Worm (Caenorhabditis elegans) whole organism, late embryonic: ENCODE data around the gene vhl-1.

Experiments used
- K09A11.1 ChIP-seq: sonication (generic microtip); optimal IDR thresholded peaks from 2 replicates; lab custom pipeline; 2017; ENCODE audit warnings: antibody characterized with exemption, mild to moderate bottlenecking, missing genetic modification characterization, missing compliant biosample characterization; ENCODE audit not compliant: insufficient read depth
- T23F11.4 ChIP-seq: fragments of 200-800 bp; sonication (Bioruptor generic); optimal IDR thresholded peaks from 2 replicates; lab custom pipeline; 2018; ENCODE audit warnings: mild to moderate bottlenecking, missing genetic modification characterization, missing compliant biosample characterization
- Y22D7AL.16 ChIP-seq: sonication (generic microtip); optimal IDR thresholded peaks from 2 replicates; lab custom pipeline; 2016; ENCODE audit warnings: missing genetic modification characterization, missing compliant biosample characterization
- ama-1 ChIP-seq: fragments of 150-350 bp; optimal IDR thresholded peaks from 2 replicates; lab custom pipeline; 2014
- ceh-18 ChIP-seq: sonication (generic microtip); optimal IDR thresholded peaks from 2 replicates; lab custom pipeline; 2016; ENCODE audit warnings: missing genetic modification characterization, missing compliant biosample characterization
- ceh-31 ChIP-seq: sonication (generic microtip); optimal IDR thresholded peaks from 2 replicates; lab custom pipeline; 2016; ENCODE audit warnings: missing genetic modification characterization, missing compliant biosample characterization
- ceh-45 ChIP-seq: fragments of 200-800 bp; sonication (Bioruptor generic); IDR thresholded peaks from 2 replicates; pipeline ENCODE4 v1.3.6; 2022; ENCODE audit warnings: missing genetic modification reagents, missing genetic modification characterization, missing compliant biosample characterization
- dmd-4 ChIP-seq: sonication (generic microtip); optimal IDR thresholded peaks from 2 replicates; lab custom pipeline; 2016; ENCODE audit warnings: borderline replicate concordance, missing genetic modification characterization, missing compliant biosample characterization
- dve-1 ChIP-seq: sonication (generic microtip); optimal IDR thresholded peaks from 2 replicates; lab custom pipeline; 2017; ENCODE audit warnings: antibody characterized with exemption, mild to moderate bottlenecking, missing genetic modification characterization, missing compliant biosample characterization
- elt-4 ChIP-seq: sonication (generic microtip); optimal IDR thresholded peaks from 2 replicates; lab custom pipeline; 2016; ENCODE audit warnings: missing genetic modification characterization, missing compliant biosample characterization
- eyg-1 ChIP-seq: sonication (generic microtip); optimal IDR thresholded peaks from 2 replicates; lab custom pipeline; 2016; ENCODE audit warnings: missing genotype, missing genetic modification characterization, missing compliant biosample characterization
- fax-1 ChIP-seq: sonication (generic microtip); optimal IDR thresholded peaks from 2 replicates; lab custom pipeline; 2016; ENCODE audit warnings: missing genotype, missing genetic modification characterization, missing compliant biosample characterization
- fkh-10 ChIP-seq: fragments of 150-350 bp; optimal IDR thresholded peaks from 2 replicates; lab custom pipeline; 2014; ENCODE audit warnings: missing biosample characterization, missing genetic modification reagents, missing genetic modification characterization
- hlh-13 ChIP-seq: fragments of 200-800 bp; sonication (Bioruptor generic); optimal IDR thresholded peaks from 2 replicates; lab custom pipeline; 2018; ENCODE audit warnings: mild to moderate bottlenecking, missing genetic modification characterization, missing compliant biosample characterization
- hlh-15 ChIP-seq: sonication (generic microtip); optimal IDR thresholded peaks from 2 replicates; lab custom pipeline; 2016; ENCODE audit warnings: missing genetic modification characterization, missing compliant biosample characterization
- hlh-30 ChIP-seq: sonication (generic microtip); optimal IDR thresholded peaks from 2 replicates; lab custom pipeline; 2017; ENCODE audit warnings: antibody characterized with exemption, missing genetic modification characterization, missing compliant biosample characterization; ENCODE audit not compliant: insufficient read depth
- hlh-6 ChIP-seq: sonication (generic microtip); optimal IDR thresholded peaks from 2 replicates; lab custom pipeline; 2016; ENCODE audit warnings: missing genotype, missing genetic modification characterization, missing compliant biosample characterization
- hlh-8 ChIP-seq: sonication (generic microtip); optimal IDR thresholded peaks from 2 replicates; lab custom pipeline; 2016; ENCODE audit warnings: missing genotype, missing genetic modification characterization, missing compliant biosample characterization
- lim-6 ChIP-seq: sonication (generic microtip); optimal IDR thresholded peaks from 2 replicates; lab custom pipeline; 2016; ENCODE audit warnings: missing genetic modification characterization, missing compliant biosample characterization
- lin-11 ChIP-seq: fragments of 200-800 bp; sonication (Bioruptor generic); optimal IDR thresholded peaks from 2 replicates; lab custom pipeline; 2018; ENCODE audit warnings: mild to moderate bottlenecking, missing genetic modification characterization, missing compliant biosample characterization
- madf-2 ChIP-seq: sonication (generic microtip); optimal IDR thresholded peaks from 2 replicates; lab custom pipeline; 2017; ENCODE audit warnings: missing genetic modification characterization, missing compliant biosample characterization
- mec-3 ChIP-seq: sonication (generic microtip); optimal IDR thresholded peaks from 2 replicates; lab custom pipeline; 2016; ENCODE audit warnings: borderline replicate concordance, missing genetic modification characterization, missing compliant biosample characterization
- nfya-1 ChIP-seq: sonication (generic microtip); optimal IDR thresholded peaks from 2 replicates; lab custom pipeline; 2017; ENCODE audit warnings: missing genetic modification characterization, mild to moderate bottlenecking, missing compliant biosample characterization, antibody characterized with exemption, moderate library complexity
- nhr-11 ChIP-seq: fragments of 150-350 bp; optimal IDR thresholded peaks from 2 replicates; lab custom pipeline; 2014; ENCODE audit warnings: missing biosample characterization, missing genetic modification characterization
- nhr-232 ChIP-seq: sonication (generic microtip); optimal IDR thresholded peaks from 2 replicates; lab custom pipeline; 2016; ENCODE audit warnings: missing genetic modification characterization, missing compliant biosample characterization
- pag-3 ChIP-seq: sonication (generic microtip); optimal IDR thresholded peaks from 2 replicates; lab custom pipeline; 2016; ENCODE audit warnings: missing compliant biosample characterization, missing genetic modification characterization, borderline replicate concordance
- pat-9 ChIP-seq: fragments of 200-800 bp; sonication (Bioruptor generic); optimal IDR thresholded peaks from 2 replicates; lab custom pipeline; 2018; ENCODE audit warnings: mild to moderate bottlenecking, missing genetic modification characterization, moderate library complexity, missing compliant biosample characterization
- pax-1 ChIP-seq: fragments of 150-350 bp; optimal IDR thresholded peaks from 2 replicates; lab custom pipeline; 2014; ENCODE audit warnings: missing biosample characterization, missing genetic modification characterization
- pha-2 ChIP-seq: sonication (generic microtip); optimal IDR thresholded peaks from 2 replicates; lab custom pipeline; 2017; ENCODE audit warnings: mild to moderate bottlenecking, missing genetic modification characterization, missing compliant biosample characterization
- pqm-1 ChIP-seq: sonication (generic microtip); optimal IDR thresholded peaks from 2 replicates; lab custom pipeline; 2016; ENCODE audit warnings: missing genetic modification characterization, missing compliant biosample characterization
- sdc-2 ChIP-seq: sonication (generic microtip); optimal IDR thresholded peaks from 2 replicates; lab custom pipeline; 2016; ENCODE audit warnings: missing genotype, missing genetic modification characterization, missing compliant biosample characterization
- sox-2 ChIP-seq: fragments of 200-800 bp; sonication (Bioruptor generic); IDR thresholded peaks from 2 replicates; pipeline ENCODE4 v1.3.6; 2022; ENCODE audit warnings: missing genetic modification reagents, missing genetic modification characterization, missing compliant biosample characterization
- tbx-2 ChIP-seq: sonication (generic microtip); optimal IDR thresholded peaks from 2 replicates; lab custom pipeline; 2016; ENCODE audit warnings: missing genetic modification characterization, missing compliant biosample characterization
- unc-42 ChIP-seq: sonication (generic microtip); optimal IDR thresholded peaks from 2 replicates; lab custom pipeline; 2016; ENCODE audit warnings: missing genotype, missing genetic modification characterization, missing compliant biosample characterization
- unc-55 ChIP-seq: sonication (generic microtip); optimal IDR thresholded peaks from 2 replicates; lab custom pipeline; 2017; ENCODE audit warnings: missing biosample characterization, missing genetic modification reagents, missing genetic modification characterization
- unc-86 ChIP-seq: sonication (generic microtip); optimal IDR thresholded peaks from 2 replicates; lab custom pipeline; 2016; ENCODE audit warnings: missing genetic modification characterization, missing compliant biosample characterization
- zip-5 ChIP-seq: sonication (generic microtip); optimal IDR thresholded peaks from 2 replicates; lab custom pipeline; 2016; ENCODE audit warnings: missing genetic modification characterization, missing compliant biosample characterization
- ztf-16 ChIP-seq: sonication (generic microtip); optimal IDR thresholded peaks from 2 replicates; lab custom pipeline; 2017; ENCODE audit warnings: missing genetic modification characterization, missing compliant biosample characterization

Gene vhl-1

ce11 chrX:11266711-11267110, 40.4 kb upstream of the vhl-1 start, which contains the start of gene C03A3.9:
Gene C03A3.9 (plus strand): TSS chrX:11267011.
- TF ChIP-seq nhr-232 (no peak), ztf-16 (tag; lab: Kevin White, UChicago) (no peak), Y22D7AL.16 (no peak), hlh-30 (tag; lab: Kevin White, UChicago) (no peak), ceh-45 (no peak), sox-2 (GFP tag; lab: Robert Waterston, UW) (no peak), tbx-2 (no peak), madf-2 (tag; lab: Kevin White, UChicago) (no peak)

ce11 chrX:11268970-11269369, 38.2 kb upstream of the vhl-1 start, which contains the start of gene C03A3.3:
Gene C03A3.3 (minus strand): TSS chrX:11269070.
- TF ChIP-seq K09A11.1 (tag; lab: Kevin White, UChicago), result no peak
- TF ChIP-seq tbx-2, result no peak
- TF ChIP-seq lim-6, result no peak

ce11 chrX:11270882-11271281, 36.3 kb upstream of the vhl-1 start, which contains the start of gene ifa-1:
Gene ifa-1 (plus strand): TSS chrX:11271182.
- TF ChIP-seq pha-2 (tag; lab: Kevin White, UChicago) (no peak), dmd-4 (tag; lab: Kevin White, UChicago) (no peak), pqm-1 (tag; lab: Kevin White, UChicago) (no peak), lim-6 (no peak), lin-11 (tag; lab: Kevin White, UChicago) (no peak), pat-9 (no peak), hlh-8 (tag; lab: Kevin White, UChicago) (no peak), unc-86 (no peak), ceh-31 (tag; lab: Kevin White, UChicago) (no peak), T23F11.4 (GFP tag; lab: Kevin White, UChicago) (no peak), unc-42 (tag; lab: Kevin White, UChicago) (no peak), eyg-1 (tag; lab: Kevin White, UChicago) (no peak), mec-3 (tag; lab: Kevin White, UChicago) (no peak), pag-3 (no peak), dve-1 (tag; lab: Kevin White, UChicago) (no peak), nfya-1 (tag; lab: Kevin White, UChicago) (no peak)

- TF ChIP-seq hlh-13 (GFP tag; lab: Kevin White, UChicago), result no peak
- TF ChIP-seq hlh-15, result no peak
- no peak for TF ChIP-seq zip-5 (tag; lab: Kevin White, UChicago)
- no peak for TF ChIP-seq nhr-11 (tag; lab: Kevin White, UChicago)
- TF ChIP-seq unc-55, result no peak
- no peak for TF ChIP-seq fkh-10
- no peak for TF ChIP-seq ceh-18 (tag; lab: Kevin White, UChicago)
- TF ChIP-seq pag-3, result no peak
- TF ChIP-seq fax-1 (tag; lab: Kevin White, UChicago), result no peak
- no peak for TF ChIP-seq pax-1
- TF ChIP-seq sdc-2 (tag; lab: Kevin White, UChicago), result no peak
- no peak for TF ChIP-seq elt-4 (tag; lab: Kevin White, UChicago)
- TF ChIP-seq lim-6, result no peak
- TF ChIP-seq ama-1 (lab: Kevin White, UChicago), result no peak
- no peak for TF ChIP-seq hlh-6 (tag; lab: Kevin White, UChicago)
- TF ChIP-seq pqm-1 (tag; lab: Kevin White, UChicago), result no peak
Observed at ce11 chrX:11279276-11279675, 27.9 kb upstream of the vhl-1 start, which contains the start of gene F38B2.2. Gene F38B2.2 (minus strand): TSS chrX:11279376.
